Worm (Caenorhabditis elegans): Measurements from ENCODE around the gene C06E4.5.
"Not testable (repeated sequence)": the region's sequence is repeated elsewhere in the genome, so short reads cannot be mapped to it uniquely, and the experiment has no call there.

DNA sequence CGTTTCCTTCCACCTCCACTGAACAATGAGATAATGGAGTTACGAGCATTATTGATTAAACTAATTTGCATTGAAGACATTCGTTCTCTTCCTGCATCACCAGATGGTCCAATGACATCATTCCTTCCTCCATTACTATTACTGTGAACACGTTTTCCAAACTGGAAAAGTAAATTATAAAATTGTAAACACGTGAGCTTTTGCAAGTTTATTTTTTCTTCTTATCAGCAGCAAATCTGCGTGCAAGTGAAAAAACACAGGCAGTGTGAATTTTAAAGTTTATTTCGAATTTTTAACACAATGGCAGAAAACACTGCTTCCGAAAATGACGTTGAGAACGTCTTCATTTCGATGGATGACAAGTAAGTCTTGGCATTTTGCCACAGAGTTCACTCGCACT lies 7.5 kb upstream of the C06E4.5 start, which contains the start of gene D2024.1:
- not testable (repeated sequence) for TF ChIP-seq flt-1 (GFP tag; IDR thresholded peaks at IDR 0.05); tab-1 (GFP tag; IDR thresholded peaks at IDR 0.05); med-1 (GFP tag; optimal IDR thresholded peaks at IDR 0.05; ENCODE audit: insufficient read depth); ztf-29 (GFP tag; IDR thresholded peaks at IDR 0.05); klf-2 (GFP tag; conservative IDR thresholded peaks at IDR 0.05); cog-1 (tag; optimal IDR thresholded peaks at IDR 0.05)

All from whole organism, midembryonic.